Fruit fly (Drosophila melanogaster): ENCODE data around the gene alpha-Est10.

Gene alpha-Est10

DNA sequence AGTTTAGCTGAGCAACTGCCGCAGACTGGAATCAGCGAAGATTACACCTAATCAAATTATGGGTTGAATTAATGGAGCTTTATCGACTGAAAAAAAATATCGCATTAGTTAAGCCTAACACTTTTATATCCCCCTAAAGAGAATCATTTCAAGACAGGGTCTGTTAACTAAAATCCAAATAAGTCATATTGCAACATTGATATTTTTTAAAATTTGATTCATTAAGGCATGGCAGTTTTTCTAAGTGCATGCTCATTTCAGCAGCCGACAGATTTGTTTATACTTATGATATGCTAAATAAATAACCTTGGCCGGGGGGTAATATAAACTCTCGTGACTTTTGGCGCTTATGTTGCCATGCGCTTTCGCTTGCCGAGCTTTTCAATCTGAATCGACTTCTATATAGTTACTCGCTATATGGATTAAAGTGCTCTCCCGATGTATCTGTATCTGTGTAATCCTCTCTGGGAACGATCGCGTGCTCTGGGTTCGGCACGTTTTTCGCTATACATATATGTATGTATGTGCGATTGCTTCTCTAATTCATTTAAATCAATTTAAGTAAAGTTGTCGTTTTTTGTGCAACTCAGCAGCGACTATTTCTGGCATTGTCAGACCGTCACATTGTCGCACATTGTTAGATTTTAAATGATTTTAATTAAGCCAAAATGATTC lies 12.8 kb upstream of the alpha-Est10 start (continued):
- TF ChIP-seq CG15514 (GFP tag; optimal IDR thresholded peaks at IDR 0.05) (peak; percentile 86), CG18764 (GFP tag; optimal IDR thresholded peaks at IDR 0.05) (peak; percentile 16), Six4 (GFP tag; optimal IDR thresholded peaks at IDR 0.05) (peak; percentile 11), so (GFP tag; IDR thresholded peaks at IDR 0.05) (peak; percentile 69; the same call in 2 of the 3 replicates), HHEX (GFP tag; optimal IDR thresholded peaks at IDR 0.05) (peak; percentile 89), CG2120 (GFP tag; optimal IDR thresholded peaks at IDR 0.05) (peak; percentile 98), Tbp (GFP tag; optimal IDR thresholded peaks at IDR 0.05) (no peak), CG12769 (tag; optimal IDR thresholded peaks at IDR 0.05) (peak; percentile 97), D19A (tag; optimal IDR thresholded peaks at IDR 0.05) (no peak), CG11398 (GFP tag; optimal IDR thresholded peaks at IDR 0.05) (peak; percentile 73), CG4282 (GFP tag; optimal IDR thresholded peaks at IDR 0.05) (peak; percentile 30), CG11695 (GFP tag; IDR thresholded peaks at IDR 0.05) (peak; percentile 84), Hr78 (GFP tag; optimal IDR thresholded peaks at IDR 0.05) (no peak), CG33213 (GFP tag; optimal IDR thresholded peaks at IDR 0.05) (peak; percentile 66), Neu2 (GFP tag; optimal IDR thresholded peaks at IDR 0.05; ENCODE audit: borderline replicate concordance) (no peak), E2f1 (GFP tag; IDR thresholded peaks at IDR 0.05) (peak; percentile 69), Fer1 (GFP tag; optimal IDR thresholded peaks at IDR 0.05) (peak; percentile 88), CG8359 (GFP tag; optimal IDR thresholded peaks at IDR 0.05; ENCODE audit: borderline replicate concordance) (no peak), gcm (GFP tag; optimal IDR thresholded peaks at IDR 0.05) (no peak), Nf-YC (tag; optimal IDR thresholded peaks at IDR 0.05) (peak; percentile 0), otp (GFP tag; IDR thresholded peaks at IDR 0.05) (no peak; the same call in 2 of the 3 replicates), CG13624 (GFP tag; optimal IDR thresholded peaks at IDR 0.05) (peak; percentile 96), tgo (GFP tag; IDR thresholded peaks at IDR 0.05) (peak; percentile 80), CG18476 (GFP tag; optimal IDR thresholded peaks at IDR 0.05) (peak; percentile 69), CG11085 (GFP tag; IDR thresholded peaks at IDR 0.05) (peak; percentile 76; the same call in 1 of the 2 replicates), MTF-1 (GFP tag; optimal IDR thresholded peaks at IDR 0.05; ENCODE audit: borderline replicate concordance) (peak; percentile 12), Hand (GFP tag; optimal IDR thresholded peaks at IDR 0.05) (peak; percentile 71), GATAe (GFP tag; conservative IDR thresholded peaks at IDR 0.05) (no peak; the same call in 1 of the 2 replicates), Bteb2 (GFP tag; optimal IDR thresholded peaks at IDR 0.05) (peak; percentile 94), CG10654 (GFP tag; optimal IDR thresholded peaks at IDR 0.05) (peak; percentile 48), CG32532 (GFP tag; IDR thresholded peaks at IDR 0.05) (peak; percentile 94), CG17912 (GFP tag; optimal IDR thresholded peaks at IDR 0.05) (no peak), CG33557 (GFP tag; optimal IDR thresholded peaks at IDR 0.05) (no peak), fru (optimal IDR thresholded peaks at IDR 0.05) (no peak), CG30431 (GFP tag; optimal IDR thresholded peaks at IDR 0.05) (no peak), CG9932 (GFP tag; IDR thresholded peaks at IDR 0.05) (peak; percentile 92), phol (tag; optimal IDR thresholded peaks at IDR 0.05) (peak; percentile 33), Chrac-16 (GFP tag; optimal IDR thresholded peaks at IDR 0.05) (peak; percentile 78), Dip3 (GFP tag; optimal IDR thresholded peaks at IDR 0.05) (peak; percentile 93), emc (GFP tag; optimal IDR thresholded peaks at IDR 0.05) (peak; percentile 85), tio (GFP tag; optimal IDR thresholded peaks at IDR 0.05) (peak; percentile 85), CG10979 (tag; optimal IDR thresholded peaks at IDR 0.05) (no peak), CG6765 (GFP tag; optimal IDR thresholded peaks at IDR 0.05) (peak; percentile 59), E2f2 (GFP tag; IDR thresholded peaks at IDR 0.05) (peak; percentile 60), H2.0 (GFP tag; IDR thresholded peaks at IDR 0.05) (peak; percentile 63), CG3838 (GFP tag; optimal IDR thresholded peaks at IDR 0.05) (peak; percentile 65), CG8388 (GFP tag; optimal IDR thresholded peaks at IDR 0.05) (peak; percentile 28), gem (tag; optimal IDR thresholded peaks at IDR 0.05) (peak; percentile 92), CG10462 (GFP tag; optimal IDR thresholded peaks at IDR 0.05) (peak; percentile 41), her (GFP tag; optimal IDR thresholded peaks at IDR 0.05) (peak; percentile 85)
